Fruit fly (Drosophila melanogaster): ENCODE data around the gene ND-ASHI.

ND-ASHI gene

dm6 chrX:6642593-6643257, 36.2 kb downstream of the ND-ASHI start:
- TF ChIP-seq Crg-1 (GFP tag; optimal IDR thresholded peaks at IDR 0.05), result no peak
- no peak for TF ChIP-seq CG33017 (tag; optimal IDR thresholded peaks at IDR 0.05)
- no peak for TF ChIP-seq CG1620 (GFP tag; optimal IDR thresholded peaks at IDR 0.05)
- TF ChIP-seq CG12768 (GFP tag; optimal IDR thresholded peaks at IDR 0.05), result no peak
- no peak for TF ChIP-seq Mnt (GFP tag; optimal IDR thresholded peaks at IDR 0.05)
- no peak for TF ChIP-seq toe (GFP tag; optimal IDR thresholded peaks at IDR 0.05)
- no peak for TF ChIP-seq Clk (GFP tag; optimal IDR thresholded peaks at IDR 0.05)
- no peak for TF ChIP-seq CG7045 (GFP tag; optimal IDR thresholded peaks at IDR 0.05)
- TF ChIP-seq CG7101 (tag; optimal IDR thresholded peaks at IDR 0.05), result peak; percentile 11
- TF ChIP-seq CG11617 (GFP tag; optimal IDR thresholded peaks at IDR 0.05), result no peak
- no peak for TF ChIP-seq CG5204 (GFP tag; optimal IDR thresholded peaks at IDR 0.05)
- TF ChIP-seq pad (GFP tag; optimal IDR thresholded peaks at IDR 0.05), result no peak
- no peak for TF ChIP-seq bab1 (GFP tag; optimal IDR thresholded peaks at IDR 0.05)
- TF ChIP-seq tj (GFP tag; optimal IDR thresholded peaks at IDR 0.05), result peak; percentile 0
- peak; percentile 3 for TF ChIP-seq CG14711 (tag; optimal IDR thresholded peaks at IDR 0.05)
- TF ChIP-seq kay (GFP tag; ENCODE audit: borderline replicate concordance), result no peak
- TF ChIP-seq cic (GFP tag; optimal IDR thresholded peaks at IDR 0.05), result no peak
- TF ChIP-seq Hr96 (GFP tag; optimal IDR thresholded peaks at IDR 0.05), result no peak
- TF ChIP-seq ovo (GFP tag; optimal IDR thresholded peaks at IDR 0.05), result no peak

dm6 chrX:6641602-6642001, 37.3 kb downstream of the ND-ASHI start:
- TF ChIP-seq CG12768 (GFP tag; optimal IDR thresholded peaks at IDR 0.05) (no peak), cic (GFP tag; optimal IDR thresholded peaks at IDR 0.05) (no peak), CG7045 (GFP tag; optimal IDR thresholded peaks at IDR 0.05) (no peak), kay (GFP tag; ENCODE audit: borderline replicate concordance) (no peak), pad (GFP tag; optimal IDR thresholded peaks at IDR 0.05) (no peak), Clk (GFP tag; optimal IDR thresholded peaks at IDR 0.05) (no peak), tj (GFP tag; optimal IDR thresholded peaks at IDR 0.05) (no peak), Hr96 (GFP tag; optimal IDR thresholded peaks at IDR 0.05) (peak; percentile 47), Mnt (GFP tag; optimal IDR thresholded peaks at IDR 0.05) (no peak), CG1620 (GFP tag; optimal IDR thresholded peaks at IDR 0.05) (peak; percentile 22), CG5204 (GFP tag; optimal IDR thresholded peaks at IDR 0.05) (peak; percentile 4), Crg-1 (GFP tag; optimal IDR thresholded peaks at IDR 0.05) (no peak), bab1 (GFP tag; optimal IDR thresholded peaks at IDR 0.05) (peak; percentile 88), toe (GFP tag; optimal IDR thresholded peaks at IDR 0.05) (no peak), CG7101 (tag; optimal IDR thresholded peaks at IDR 0.05) (peak; percentile 72), ovo (GFP tag; optimal IDR thresholded peaks at IDR 0.05) (no peak), CG14711 (tag; optimal IDR thresholded peaks at IDR 0.05) (peak; percentile 57), CG33017 (tag; optimal IDR thresholded peaks at IDR 0.05) (no peak), cnc (optimal IDR thresholded peaks at IDR 0.05) (no peak), CG11617 (GFP tag; optimal IDR thresholded peaks at IDR 0.05) (peak; percentile 1)

- TF ChIP-seq CG33017 (tag; optimal IDR thresholded peaks at IDR 0.05) (no peak), Clk (GFP tag; optimal IDR thresholded peaks at IDR 0.05) (no peak), pad (GFP tag; optimal IDR thresholded peaks at IDR 0.05) (no peak)
Measured at dm6 chrX:6638123-6638522, 40.8 kb downstream of the ND-ASHI start.

- TF ChIP-seq bab1 (GFP tag; optimal IDR thresholded peaks at IDR 0.05), result no peak
- no peak for TF ChIP-seq pad (GFP tag; optimal IDR thresholded peaks at IDR 0.05)
Measured at dm6 chrX:6633659-6634058, 45.3 kb downstream of the ND-ASHI start, which contains the start of gene CG14443. Gene CG14443, plus strand, starts transcription at chrX:6633959.

dm6 chrX:6631885-6632284, 47.0 kb downstream of the ND-ASHI start:
- TF ChIP-seq CG1620 (GFP tag; optimal IDR thresholded peaks at IDR 0.05) (no peak), CG12768 (GFP tag; optimal IDR thresholded peaks at IDR 0.05) (no peak), bab1 (GFP tag; optimal IDR thresholded peaks at IDR 0.05) (no peak), CG11617 (GFP tag; optimal IDR thresholded peaks at IDR 0.05) (no peak), CG7045 (GFP tag; optimal IDR thresholded peaks at IDR 0.05) (no peak), Mnt (GFP tag; optimal IDR thresholded peaks at IDR 0.05) (no peak), ovo (GFP tag; optimal IDR thresholded peaks at IDR 0.05) (no peak), cnc (optimal IDR thresholded peaks at IDR 0.05) (no peak), kay (GFP tag; ENCODE audit: borderline replicate concordance) (no peak), CG33017 (tag; optimal IDR thresholded peaks at IDR 0.05) (no peak), Hr96 (GFP tag; optimal IDR thresholded peaks at IDR 0.05) (no peak), pad (GFP tag; optimal IDR thresholded peaks at IDR 0.05) (no peak), Crg-1 (GFP tag; optimal IDR thresholded peaks at IDR 0.05) (no peak), Clk (GFP tag; optimal IDR thresholded peaks at IDR 0.05) (no peak), tj (GFP tag; optimal IDR thresholded peaks at IDR 0.05) (no peak), CG14711 (tag; optimal IDR thresholded peaks at IDR 0.05) (no peak)

Measured in whole organism, adult.